Worm (Caenorhabditis elegans) whole organism, young adult: Measurements from ENCODE around the gene nhr-102.

ENCODE experiments used
- D2030.7 ChIP-seq: fragments of 200-800 bp; sonication (Bioruptor generic); IDR thresholded peaks from 2 replicates; pipeline ENCODE4 v1.3.6; 2022; ENCODE audit warnings: missing genetic modification reagents, missing genetic modification characterization, missing compliant biosample characterization
- F33H1.4 ChIP-seq: fragments of 200-800 bp; sonication (Bioruptor generic); IDR thresholded peaks from 2 replicates; pipeline ENCODE4 v1.3.6; 2022; ENCODE audit warnings: missing genetic modification reagents, missing genetic modification characterization, missing compliant biosample characterization
- F49E8.2 ChIP-seq: sonication (generic microtip); optimal IDR thresholded peaks from 3 replicates; lab custom pipeline; 2017; ENCODE audit warnings: missing genetic modification characterization, mild to moderate bottlenecking, missing compliant biosample characterization, antibody characterized with exemption, moderate library complexity; ENCODE audit not compliant: insufficient read depth
- Y67H2A.10 ChIP-seq: fragments of 200-800 bp; sonication (Bioruptor generic); conservative IDR thresholded peaks from 2 replicates; pipeline ENCODE4 v1.3.6; 2022; ENCODE audit warnings: missing genetic modification reagents, missing genetic modification characterization, missing compliant biosample characterization
- atf-7 ChIP-seq: sonication (generic microtip); optimal IDR thresholded peaks from 2 replicates; lab custom pipeline; 2017; ENCODE audit warnings: mild to moderate bottlenecking, missing genetic modification characterization, missing compliant biosample characterization
- gei-17 ChIP-seq: fragments of 200-800 bp; sonication (Bioruptor generic); optimal IDR thresholded peaks from 2 replicates; lab custom pipeline; 2018; ENCODE audit warnings: mild to moderate bottlenecking, missing genetic modification characterization, missing compliant biosample characterization
- lin-54 ChIP-seq: fragments of 200-800 bp; sonication (Bioruptor generic); optimal IDR thresholded peaks from 2 replicates; lab custom pipeline; 2018; ENCODE audit warnings: mild to moderate bottlenecking, missing genetic modification characterization, missing compliant biosample characterization
- rcor-1 ChIP-seq: fragments of 200-800 bp; sonication (Bioruptor generic); IDR thresholded peaks from 2 replicates; pipeline ENCODE4 v1.3.6; 2022; ENCODE audit warnings: missing genetic modification reagents, missing genetic modification characterization, missing compliant biosample characterization

Gene nhr-102

ce11 chrV:15826110-15826509, 50.1 kb downstream of the nhr-102 start, which contains the start of gene srbc-51:
Gene srbc-51 (plus strand): TSS chrV:15826410.
- TF ChIP-seq lin-54 (no peak), atf-7 (tag; lab: Kevin White, UChicago) (no peak), D2030.7 (GFP tag; lab: Robert Waterston, UW) (no peak), F49E8.2 (tag; lab: Kevin White, UChicago) (no peak)
- TF ChIP-seq, all 124 proteins: peak for 0

- TF ChIP-seq F33H1.4 (GFP tag; lab: Robert Waterston, UW): no peak
- no peak for TF ChIP-seq Y67H2A.10 (GFP tag; lab: Robert Waterston, UW)
- no peak for TF ChIP-seq gei-17 (GFP tag; lab: Kevin White, UChicago)
- no peak for TF ChIP-seq rcor-1
Measured at ce11 chrV:15824866-15825265, 51.3 kb downstream of the nhr-102 start, which contains the start of gene srbc-50. Gene srbc-50 (minus strand): TSS chrV:15824966.
